Fruit fly (Drosophila melanogaster): ENCODE measurements around the gene mRpS31.

mRpS31 gene

DNA sequence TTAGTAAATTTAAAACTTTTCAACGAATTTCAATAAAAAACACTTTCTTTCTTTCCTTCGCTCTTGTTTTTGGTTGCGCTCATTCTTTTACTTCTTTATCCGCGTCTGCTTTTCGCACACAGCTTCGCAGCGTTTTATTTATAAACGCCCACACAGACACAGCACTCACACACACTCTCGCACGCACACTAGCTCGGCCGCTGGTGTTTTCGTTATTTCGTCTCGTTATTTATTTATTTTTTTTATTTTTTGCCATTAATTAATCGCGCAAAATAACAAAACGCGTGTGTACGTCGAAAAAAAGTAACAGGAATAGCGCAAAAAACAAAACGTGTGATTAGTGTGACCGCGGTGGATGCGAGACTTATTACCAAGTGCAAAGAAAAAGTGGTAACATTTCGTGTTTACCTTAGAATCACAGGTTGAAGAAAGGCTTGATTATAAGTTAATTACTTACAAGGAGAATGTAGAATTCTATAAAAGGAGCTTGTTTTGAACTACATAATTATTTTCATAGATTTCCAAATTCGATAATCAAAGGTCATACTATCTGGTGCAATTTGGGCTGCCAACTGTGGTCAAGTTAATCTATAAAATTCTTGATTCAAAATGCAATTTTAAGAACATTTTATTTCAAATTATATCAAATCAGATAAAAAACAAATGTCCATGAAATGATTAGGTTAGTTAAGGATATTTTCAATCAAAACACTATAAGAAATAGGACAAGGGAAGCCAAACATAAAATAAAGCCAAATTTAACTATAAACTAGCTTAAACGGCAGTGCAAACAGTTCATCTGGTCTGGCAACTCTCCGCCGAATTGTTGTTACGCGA lies at the start of gene mRpS31, which contains the start of gene hzg:
Gene mRpS31, plus strand, starts transcription at position 793 of the 837 bp plus-strand sequence.
Gene hzg, minus strand, starts transcription at position 336 of the 837 bp plus-strand sequence.
- TF ChIP-seq toe (GFP tag; optimal IDR thresholded peaks at IDR 0.05) (peak; percentile 57), CG12768 (GFP tag; optimal IDR thresholded peaks at IDR 0.05) (peak; percentile 71), Hr96 (GFP tag; optimal IDR thresholded peaks at IDR 0.05) (peak; percentile 22), Mnt (GFP tag; optimal IDR thresholded peaks at IDR 0.05) (peak; percentile 62), bab1 (GFP tag; optimal IDR thresholded peaks at IDR 0.05) (peak; percentile 45), CG1620 (GFP tag; optimal IDR thresholded peaks at IDR 0.05) (peak; percentile 26), CG33017 (tag; optimal IDR thresholded peaks at IDR 0.05) (peak; percentile 15), CG14711 (tag; optimal IDR thresholded peaks at IDR 0.05) (peak; percentile 49), tj (GFP tag; optimal IDR thresholded peaks at IDR 0.05) (peak; percentile 39), CG7045 (GFP tag; optimal IDR thresholded peaks at IDR 0.05) (peak; percentile 25), CG5204 (GFP tag; optimal IDR thresholded peaks at IDR 0.05) (no peak), cic (GFP tag; optimal IDR thresholded peaks at IDR 0.05) (peak; percentile 68), CG11617 (GFP tag; optimal IDR thresholded peaks at IDR 0.05) (peak; percentile 44), cnc (optimal IDR thresholded peaks at IDR 0.05) (no peak), kay (GFP tag; ENCODE audit: borderline replicate concordance) (no peak), ovo (GFP tag; optimal IDR thresholded peaks at IDR 0.05) (peak; percentile 35), CG7101 (tag; optimal IDR thresholded peaks at IDR 0.05) (peak; percentile 69), pad (GFP tag; optimal IDR thresholded peaks at IDR 0.05) (no peak), Crg-1 (GFP tag; optimal IDR thresholded peaks at IDR 0.05) (no peak), Clk (GFP tag; optimal IDR thresholded peaks at IDR 0.05) (no peak)

DNA sequence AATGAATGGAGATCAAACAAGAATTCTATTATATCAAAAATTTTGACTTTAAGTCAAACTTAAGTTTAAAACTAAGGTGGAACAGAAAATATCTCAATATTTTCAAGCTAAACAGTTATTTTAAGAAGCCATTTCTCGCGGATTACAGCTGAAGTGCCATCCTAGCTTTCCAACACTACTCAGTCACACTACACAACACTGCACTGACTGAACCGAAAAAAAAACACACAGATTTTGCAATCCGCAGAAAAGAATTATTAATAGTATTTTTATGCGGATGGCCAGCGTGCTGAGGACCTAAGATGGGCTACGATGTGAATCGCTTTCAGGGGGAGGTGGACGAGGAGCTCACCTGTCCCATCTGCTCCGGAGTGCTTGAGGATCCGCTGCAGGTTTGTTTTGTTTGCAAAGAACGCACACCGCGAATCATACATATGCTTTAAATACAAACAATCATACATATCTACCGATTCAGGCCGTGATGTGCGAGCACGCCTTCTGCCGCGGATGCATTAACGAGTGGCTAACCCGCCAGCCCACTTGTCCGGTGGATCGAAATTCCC lies 48.5 kb upstream of the mRpS31 start, which contains the start of gene elgi:
Gene elgi, plus strand, starts transcription at position 103 of the 563 bp plus-strand sequence.
- TF ChIP-seq CG1620 (GFP tag; optimal IDR thresholded peaks at IDR 0.05) (peak; percentile 90), CG11617 (GFP tag; optimal IDR thresholded peaks at IDR 0.05) (peak; percentile 66), CG7101 (tag; optimal IDR thresholded peaks at IDR 0.05) (peak; percentile 77), bab1 (GFP tag; optimal IDR thresholded peaks at IDR 0.05) (peak; percentile 48), Hr96 (GFP tag; optimal IDR thresholded peaks at IDR 0.05) (peak; percentile 68), CG5204 (GFP tag; optimal IDR thresholded peaks at IDR 0.05) (peak; percentile 74), tj (GFP tag; optimal IDR thresholded peaks at IDR 0.05) (peak; percentile 43), Clk (GFP tag; optimal IDR thresholded peaks at IDR 0.05) (peak; percentile 41), Mnt (GFP tag; optimal IDR thresholded peaks at IDR 0.05) (peak; percentile 80), Crg-1 (GFP tag; optimal IDR thresholded peaks at IDR 0.05) (peak; percentile 95), CG33017 (tag; optimal IDR thresholded peaks at IDR 0.05) (peak; percentile 64), ovo (GFP tag; optimal IDR thresholded peaks at IDR 0.05) (peak; percentile 73), CG14711 (tag; optimal IDR thresholded peaks at IDR 0.05) (peak; percentile 51), CG7045 (GFP tag; optimal IDR thresholded peaks at IDR 0.05) (peak; percentile 73), cnc (optimal IDR thresholded peaks at IDR 0.05) (no peak), pad (GFP tag; optimal IDR thresholded peaks at IDR 0.05) (peak; percentile 70), kay (GFP tag; ENCODE audit: borderline replicate concordance) (no peak), CG12768 (GFP tag; optimal IDR thresholded peaks at IDR 0.05) (peak; percentile 79), cic (GFP tag; optimal IDR thresholded peaks at IDR 0.05) (peak; percentile 71), toe (GFP tag; optimal IDR thresholded peaks at IDR 0.05) (peak; percentile 80)

DNA sequence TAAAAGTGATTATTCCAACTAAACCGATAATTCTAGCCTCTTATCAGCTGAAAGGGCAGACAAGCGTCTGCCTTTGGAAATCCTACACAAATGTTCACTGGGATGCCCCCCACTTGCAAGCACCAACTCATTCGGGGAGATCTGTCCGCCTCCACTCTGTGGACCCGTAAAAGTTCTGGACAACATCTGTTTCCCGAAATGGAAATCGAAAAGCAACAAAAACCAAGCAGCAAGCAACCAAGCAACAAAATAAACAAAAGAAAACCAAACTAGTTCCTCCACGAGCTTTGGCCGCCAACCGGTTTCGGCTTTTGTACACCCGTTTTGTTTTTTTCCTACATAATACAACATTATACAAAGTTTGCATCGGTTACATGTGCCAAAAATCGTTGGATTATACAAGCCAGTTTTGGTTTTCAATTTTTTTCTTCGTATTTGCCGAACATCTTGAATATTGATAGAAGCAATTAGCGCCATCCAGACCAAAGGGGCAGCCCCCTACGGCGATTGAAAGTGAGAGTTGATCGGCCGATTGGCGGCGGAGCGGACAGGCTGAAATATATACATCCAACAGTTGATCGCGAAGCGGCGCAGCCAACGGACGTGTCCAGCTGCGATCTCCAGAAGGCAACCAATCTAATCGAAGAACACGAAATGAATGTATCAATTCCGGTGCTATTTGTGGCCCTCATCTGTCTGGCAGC lies 46.2 kb upstream of the mRpS31 start, which contains the start of gene CG17032:
Gene CG17032, plus strand, starts transcription at position 232 of the 704 bp plus-strand sequence.
- TF ChIP-seq toe (GFP tag; optimal IDR thresholded peaks at IDR 0.05) (no peak), CG7101 (tag; optimal IDR thresholded peaks at IDR 0.05) (no peak), tj (GFP tag; optimal IDR thresholded peaks at IDR 0.05) (no peak), CG7045 (GFP tag; optimal IDR thresholded peaks at IDR 0.05) (no peak), ovo (GFP tag; optimal IDR thresholded peaks at IDR 0.05) (no peak), CG14711 (tag; optimal IDR thresholded peaks at IDR 0.05) (no peak), Clk (GFP tag; optimal IDR thresholded peaks at IDR 0.05) (no peak), bab1 (GFP tag; optimal IDR thresholded peaks at IDR 0.05) (no peak), CG12768 (GFP tag; optimal IDR thresholded peaks at IDR 0.05) (no peak), Hr96 (GFP tag; optimal IDR thresholded peaks at IDR 0.05) (no peak), pad (GFP tag; optimal IDR thresholded peaks at IDR 0.05) (no peak), Crg-1 (GFP tag; optimal IDR thresholded peaks at IDR 0.05) (no peak), Mnt (GFP tag; optimal IDR thresholded peaks at IDR 0.05) (no peak), cnc (optimal IDR thresholded peaks at IDR 0.05) (no peak), CG5204 (GFP tag; optimal IDR thresholded peaks at IDR 0.05) (no peak), CG1620 (GFP tag; optimal IDR thresholded peaks at IDR 0.05) (no peak), cic (GFP tag; optimal IDR thresholded peaks at IDR 0.05) (no peak), kay (GFP tag; ENCODE audit: borderline replicate concordance) (no peak), CG33017 (tag; optimal IDR thresholded peaks at IDR 0.05) (no peak), CG11617 (GFP tag; optimal IDR thresholded peaks at IDR 0.05) (no peak)

DNA sequence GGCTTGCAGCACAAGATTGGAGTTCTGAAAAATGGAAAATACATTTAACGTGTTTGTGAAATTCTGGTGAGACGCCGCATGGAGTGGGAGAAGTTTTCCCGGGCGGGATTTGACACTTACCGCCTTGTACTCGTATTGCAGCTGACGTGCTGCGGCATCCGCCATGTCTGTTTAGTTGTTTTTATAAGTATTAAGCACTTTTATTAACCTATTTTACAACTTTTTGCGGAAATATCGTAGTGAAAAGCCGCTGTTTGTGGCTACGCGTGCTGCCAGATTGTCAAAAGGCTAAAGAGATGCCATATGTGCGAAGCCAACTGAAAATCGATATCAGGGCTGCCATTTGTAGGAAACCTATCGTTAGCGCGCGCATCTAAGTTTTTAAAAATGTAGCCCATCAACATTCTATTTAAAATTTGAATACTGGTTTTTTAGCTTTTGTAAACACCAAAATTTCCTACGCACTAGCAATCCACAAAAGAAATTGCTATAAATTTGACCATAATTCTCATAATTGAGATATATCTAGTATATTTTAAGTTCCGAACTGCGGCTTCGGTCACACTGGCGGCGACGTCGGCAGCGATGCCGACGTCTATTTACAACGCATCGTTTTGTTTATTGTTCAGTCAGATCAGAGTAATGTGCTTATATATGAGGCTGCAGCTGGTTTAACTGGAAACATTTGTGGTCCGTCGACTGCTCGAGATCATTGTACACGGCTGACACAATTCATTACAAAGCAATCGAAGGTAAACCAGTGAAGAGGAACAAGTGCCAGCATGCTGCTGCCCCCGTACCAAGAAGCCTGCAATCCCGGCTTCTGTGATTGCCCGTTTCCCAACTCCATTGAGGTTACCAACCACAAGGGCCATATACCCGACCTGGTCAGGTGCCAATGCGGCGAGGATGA lies 37.1 kb upstream of the mRpS31 start, which contains the start of the genes Brr2 and CG10516:
Gene Brr2, minus strand, starts transcription at position 285 of the 913 bp plus-strand sequence.
Gene CG10516, plus strand, starts transcription at position 617 of the 913 bp plus-strand sequence.
- TF ChIP-seq CG7045 (GFP tag; optimal IDR thresholded peaks at IDR 0.05) (no peak), Mnt (GFP tag; optimal IDR thresholded peaks at IDR 0.05) (peak; percentile 43), toe (GFP tag; optimal IDR thresholded peaks at IDR 0.05) (peak; percentile 65), bab1 (GFP tag; optimal IDR thresholded peaks at IDR 0.05) (peak; percentile 76), pad (GFP tag; optimal IDR thresholded peaks at IDR 0.05) (no peak), Clk (GFP tag; optimal IDR thresholded peaks at IDR 0.05) (no peak), CG1620 (GFP tag; optimal IDR thresholded peaks at IDR 0.05) (peak; percentile 44), CG14711 (tag; optimal IDR thresholded peaks at IDR 0.05) (peak; percentile 17), Hr96 (GFP tag; optimal IDR thresholded peaks at IDR 0.05) (peak; percentile 47), CG5204 (GFP tag; optimal IDR thresholded peaks at IDR 0.05) (no peak), CG33017 (tag; optimal IDR thresholded peaks at IDR 0.05) (no peak), CG11617 (GFP tag; optimal IDR thresholded peaks at IDR 0.05) (peak; percentile 40), CG7101 (tag; optimal IDR thresholded peaks at IDR 0.05) (no peak), tj (GFP tag; optimal IDR thresholded peaks at IDR 0.05) (no peak), Crg-1 (GFP tag; optimal IDR thresholded peaks at IDR 0.05) (no peak), cnc (optimal IDR thresholded peaks at IDR 0.05) (no peak)

Measured in whole organism, adult.